Worm (Caenorhabditis elegans) whole organism, dauer: ENCODE measurements around the gene lido-10.

Source experiments
- unc-62 ChIP-seq: sonication (generic microtip); optimal IDR thresholded peaks from 2 replicates; lab custom pipeline; 2017; ENCODE audit warnings: missing biosample characterization, missing genetic modification reagents, missing genetic modification characterization

lido-10 gene

ce11 chrII:2985935-2986498, 16.3 kb upstream of the lido-10 start:
- TF ChIP-seq unc-62 (GFP tag; lab: Kevin White, UChicago), result no peak

- no peak for TF ChIP-seq unc-62 (GFP tag; lab: Kevin White, UChicago)
These were observed 15.2 kb upstream of the lido-10 start for ce11 chrII:2987122-2987556.

DNA sequence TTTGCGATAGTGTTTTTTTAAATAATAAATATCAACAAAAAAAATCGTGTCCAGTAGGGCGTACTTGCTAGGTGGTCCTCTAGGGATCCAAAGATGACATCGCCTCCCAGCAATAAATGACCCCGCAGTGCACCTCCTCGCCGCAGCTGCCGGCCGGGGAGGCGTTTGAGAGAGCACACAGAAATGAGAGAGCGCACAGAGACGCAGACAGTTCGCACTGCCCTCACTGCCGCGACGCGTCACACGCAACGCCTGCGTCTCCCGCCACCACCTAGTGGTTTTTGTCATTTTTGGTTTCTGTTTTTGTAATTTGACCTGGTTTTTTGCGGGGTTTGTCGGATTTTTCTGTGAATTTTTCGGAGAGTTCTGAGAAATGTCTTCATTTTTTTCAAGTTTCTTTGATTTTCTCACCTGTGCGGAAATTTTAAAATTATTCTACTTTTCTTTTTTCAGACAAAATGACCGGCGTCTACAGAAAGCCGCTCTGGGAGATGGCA, 14.4 kb upstream of the lido-10 start, which contains the start of gene lido-7:
Gene lido-7, plus strand, starts transcription at position 447 of the 497 bp plus-strand sequence.
- no peak for TF ChIP-seq unc-62 (GFP tag; lab: Kevin White, UChicago)

ce11 chrII:2990089-2990488, 12.2 kb upstream of the lido-10 start:
- TF ChIP-seq unc-62 (GFP tag; lab: Kevin White, UChicago), result no peak

- TF ChIP-seq unc-62 (GFP tag; lab: Kevin White, UChicago), result no peak
These were observed 10.7 kb upstream of the lido-10 start, which contains the start of gene K08A2.2 for ce11 chrII:2991555-2992083. Gene K08A2.2 (plus strand): TSS chrII:2991605.

DNA sequence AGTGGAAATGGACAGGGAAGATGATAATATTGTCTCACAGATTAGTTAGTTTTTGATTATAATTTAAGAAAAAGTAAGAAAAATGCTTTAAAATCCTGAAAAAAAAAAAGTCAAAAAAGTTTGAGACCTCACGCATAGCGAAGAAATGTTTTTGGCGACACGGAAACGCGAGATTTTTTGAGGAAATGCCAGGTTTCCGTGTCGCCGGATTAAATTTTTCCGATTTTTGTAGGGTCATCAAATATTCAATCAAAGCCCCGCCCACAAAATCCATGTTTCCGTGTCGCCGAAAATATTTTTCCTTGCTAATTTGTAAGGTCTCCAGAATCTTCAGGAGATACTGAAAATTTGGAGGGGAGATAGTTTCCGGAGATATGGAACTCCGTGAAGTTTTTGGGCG, 10.0 kb upstream of the lido-10 start:
- no peak for TF ChIP-seq unc-62 (GFP tag; lab: Kevin White, UChicago)

DNA sequence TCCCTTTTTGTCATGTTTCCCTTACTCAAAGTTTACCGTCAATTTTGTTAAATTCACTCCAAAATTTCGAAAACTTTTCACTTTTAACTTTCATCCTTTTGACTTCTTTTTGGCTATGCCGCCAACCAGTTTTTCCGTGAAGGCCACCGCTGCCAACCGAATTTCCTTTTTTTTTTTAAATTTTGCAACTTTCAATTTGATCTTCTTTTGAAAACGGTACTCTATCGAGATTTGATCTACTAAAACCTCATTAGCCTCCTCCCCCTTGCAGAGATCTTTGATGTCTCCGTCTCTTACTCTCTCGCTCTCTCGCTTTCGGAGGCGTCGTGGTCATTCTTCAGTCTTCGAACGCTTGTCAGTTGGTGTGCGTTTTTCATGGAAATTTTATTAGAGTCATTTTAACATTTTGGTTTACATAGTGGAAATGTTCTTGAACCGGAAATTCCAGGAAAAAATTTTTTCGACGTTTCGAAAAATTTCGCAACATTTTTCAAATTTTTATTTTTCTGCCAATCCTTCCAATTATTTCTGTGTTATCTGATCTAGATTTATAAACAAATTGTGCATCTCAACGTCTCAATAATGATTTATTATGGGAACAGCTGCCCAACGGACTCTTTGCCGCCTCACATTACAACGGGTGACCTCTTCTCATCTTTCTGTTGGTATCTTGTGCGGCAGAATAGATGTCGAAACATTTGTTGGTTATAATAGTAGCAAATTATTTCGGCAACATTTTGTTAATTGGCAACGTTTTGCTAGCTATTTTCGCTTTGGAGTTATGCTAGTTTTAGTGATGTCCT, 7.5 kb upstream of the lido-10 start:
- no peak for TF ChIP-seq unc-62 (GFP tag; lab: Kevin White, UChicago)

DNA sequence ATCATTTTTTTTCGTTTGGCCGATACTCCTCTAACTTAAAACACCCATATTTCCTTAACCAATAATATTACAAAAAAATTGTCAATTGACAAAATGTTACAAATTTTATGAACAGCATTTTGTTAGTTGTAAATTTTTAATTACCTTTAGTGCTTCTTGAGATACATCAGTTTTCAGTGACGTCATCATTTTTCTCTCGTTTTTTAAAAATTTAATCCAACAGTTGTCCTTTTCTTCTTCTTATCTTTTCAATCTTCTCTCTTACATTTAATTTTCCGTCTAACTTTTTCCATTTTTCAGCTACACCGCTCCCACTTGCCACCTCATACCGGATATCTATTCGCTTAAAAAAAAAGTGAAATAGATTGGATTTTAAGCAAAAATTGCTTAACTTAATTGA, 5.6 kb upstream of the lido-10 start, which contains the start of gene lido-8:
Gene lido-8, plus strand, starts transcription at position 301 of the 400 bp plus-strand sequence.
- no peak for TF ChIP-seq unc-62 (GFP tag; lab: Kevin White, UChicago)

DNA sequence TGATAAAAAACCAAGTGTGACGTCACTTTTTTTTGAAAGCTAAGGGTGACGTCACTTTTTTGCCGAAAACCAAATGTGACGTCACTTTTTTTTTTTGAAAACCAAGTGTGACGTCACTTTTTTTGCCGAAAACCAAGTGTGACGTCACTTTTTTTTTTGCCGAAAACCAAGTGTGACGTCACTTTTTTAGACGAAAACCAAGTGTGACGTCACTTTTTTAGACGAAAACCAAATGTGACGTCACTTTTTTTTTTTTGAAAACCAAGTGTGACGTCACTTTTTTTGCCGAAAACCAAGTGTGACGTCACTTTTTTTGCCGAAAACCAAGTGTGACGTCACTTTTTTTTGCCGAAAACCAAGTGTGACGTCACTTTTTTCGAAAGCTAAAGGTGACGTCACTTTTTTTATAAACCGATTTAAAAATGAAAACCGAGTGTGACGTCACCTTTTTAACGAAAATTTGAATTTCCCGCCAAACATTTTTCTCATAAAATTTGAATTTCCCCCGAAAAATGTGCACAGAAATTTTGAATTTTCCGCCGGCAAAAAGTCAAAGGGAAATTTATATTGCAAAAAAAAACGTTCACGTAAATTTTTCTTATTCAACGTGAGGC, 4.4 kb upstream of the lido-10 start:
- TF ChIP-seq unc-62 (GFP tag; lab: Kevin White, UChicago), result no peak

ce11 chrII:3000535-3001264, 1.6 kb upstream of the lido-10 start, which contains the start of gene lido-9:
Gene lido-9 (plus strand): TSS chrII:3000768.
- TF ChIP-seq unc-62 (GFP tag; lab: Kevin White, UChicago), result no peak

DNA sequence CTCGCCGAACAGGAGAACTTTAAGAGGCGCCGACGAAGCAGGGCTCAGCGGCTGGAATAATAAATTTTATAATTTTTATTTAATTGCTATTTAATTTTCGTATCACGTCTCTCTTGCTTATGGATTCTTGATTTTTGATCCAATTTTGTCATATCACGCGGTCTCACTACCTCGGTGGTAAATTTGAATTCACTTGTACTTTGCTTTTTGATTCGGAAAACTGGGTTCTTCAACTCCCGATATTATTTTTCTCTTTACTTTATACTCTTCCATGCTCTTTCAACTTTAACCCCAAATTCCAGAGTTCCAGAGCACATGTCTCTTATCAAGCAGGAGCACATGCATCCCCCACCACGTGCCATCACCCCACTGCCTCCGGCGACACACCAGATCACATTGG, 1.4 kb downstream of the lido-10 start, which contains the start of gene lido-11:
Gene lido-11, plus strand, starts transcription at position 301 of the 400 bp plus-strand sequence.
- no peak for TF ChIP-seq unc-62 (GFP tag; lab: Kevin White, UChicago)

DNA sequence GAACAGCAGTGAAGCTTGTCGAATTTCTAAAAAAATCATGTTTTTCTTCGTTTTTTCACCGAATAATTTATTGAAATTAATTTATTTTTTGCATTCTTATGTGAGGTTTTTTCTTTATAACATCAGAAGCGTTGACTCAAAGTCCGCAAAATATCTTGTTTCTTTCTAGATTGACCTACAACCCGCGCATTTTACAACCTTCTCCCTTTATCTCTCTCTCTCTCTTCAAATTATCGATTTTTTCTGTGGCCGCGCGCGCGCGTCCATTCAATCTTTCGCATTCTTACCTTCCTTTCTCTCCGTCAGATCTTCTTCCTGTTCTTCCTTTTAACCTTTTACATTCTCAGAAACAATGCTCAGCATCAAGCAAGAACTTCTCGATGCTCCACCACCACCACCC, 3.2 kb downstream of the lido-10 start, which contains the start of gene lido-12:
Gene lido-12, plus strand, starts transcription at position 301 of the 400 bp plus-strand sequence.
- TF ChIP-seq unc-62 (GFP tag; lab: Kevin White, UChicago), result no peak

ce11 chrII:3008400-3008799, 6.1 kb downstream of the lido-10 start, which contains the start of gene sdz-5:
Gene sdz-5 (plus strand): TSS chrII:3008700.
- no peak for TF ChIP-seq unc-62 (GFP tag; lab: Kevin White, UChicago)

- TF ChIP-seq unc-62 (GFP tag; lab: Kevin White, UChicago), result no peak
These were observed 9.8 kb downstream of the lido-10 start, which contains the start of gene C41H7.9 for ce11 chrII:3012133-3012532. Gene C41H7.9 (minus strand): TSS chrII:3012233.
